Worm (Caenorhabditis elegans): ENCODE data around the gene C25D7.9.

- no peak for TF ChIP-seq tab-1 (GFP tag; IDR thresholded peaks at IDR 0.05)
- no peak for TF ChIP-seq flt-1 (GFP tag; IDR thresholded peaks at IDR 0.05)
- TF ChIP-seq T22C8.4 (GFP tag; IDR thresholded peaks at IDR 0.05), result no peak
- no peak for TF ChIP-seq klf-2 (GFP tag; conservative IDR thresholded peaks at IDR 0.05)
These were observed 10.0 kb downstream of the C25D7.9 start for ce11 chrV:15074907-15075306.

Measured in whole organism, midembryonic.